Fruit fly (Drosophila melanogaster) whole organism, embryonic: ENCODE data around the gene Edg91.

Experiments used
- Adf1 ChIP-seq: fragments of 200-800 bp; sonication (Bioruptor generic); IDR thresholded peaks from 2 replicates; pipeline ENCODE4 v1.3.6; 2022; ENCODE audit warnings: missing biosample characterization, missing genetic modification characterization
- Bdp1 ChIP-seq: fragments of 200-800 bp; sonication (Bioruptor generic); optimal IDR thresholded peaks from 3 replicates; lab custom pipeline; 2016; ENCODE audit warnings: missing biosample characterization, missing genetic modification characterization
- C15 ChIP-seq: fragments of 200-800 bp; sonication (Bioruptor generic); IDR thresholded peaks from 3 replicates; pipeline ENCODE4 v1.3.6; 2022; ENCODE audit warnings: missing biosample characterization, missing genetic modification characterization
- CG10654 ChIP-seq: fragments of 200-800 bp; sonication (Bioruptor generic); optimal IDR thresholded peaks from 2 replicates; lab custom pipeline; 2016; ENCODE audit warnings: missing biosample characterization, missing genetic modification characterization
- CG13894 ChIP-seq: fragments of 200-800 bp; sonication (Bioruptor generic); optimal IDR thresholded peaks from 3 replicates; lab custom pipeline; 2018; ENCODE audit warnings: missing biosample characterization, mild to moderate bottlenecking, missing genetic modification characterization, moderate library complexity
- CG14014 ChIP-seq: fragments of 200-800 bp; sonication (Bioruptor generic); IDR thresholded peaks from 2 replicates; pipeline ENCODE4 v1.3.6; 2022; ENCODE audit warnings: missing biosample characterization, missing genetic modification characterization
- CG14441 ChIP-seq: fragments of 200-800 bp; sonication (Bioruptor generic); IDR thresholded peaks from 2 replicates; pipeline ENCODE4 v1.3.6; 2022; ENCODE audit warnings: missing biosample characterization, missing genetic modification characterization
- CG15514 ChIP-seq: fragments of 200-800 bp; sonication (Bioruptor generic); optimal IDR thresholded peaks from 3 replicates; lab custom pipeline; 2017; ENCODE audit warnings: missing biosample characterization, missing genetic modification characterization, mild to moderate bottlenecking, moderate library complexity, missing genetic modification reagents
- CG17186 ChIP-seq: fragments of 200-800 bp; sonication (Bioruptor generic); optimal IDR thresholded peaks from 3 replicates; lab custom pipeline; 2017; ENCODE audit warnings: missing biosample characterization, missing genetic modification reagents, missing genetic modification characterization
- CG17385 ChIP-seq: fragments of 200-800 bp; sonication (Bioruptor generic); optimal IDR thresholded peaks from 3 replicates; lab custom pipeline; 2018; ENCODE audit warnings: missing biosample characterization, mild to moderate bottlenecking, missing genetic modification characterization
- CG2199 ChIP-seq: fragments of 200-800 bp; sonication (Bioruptor generic); IDR thresholded peaks from 3 replicates; pipeline ENCODE4 v1.3.6; 2022; ENCODE audit warnings: missing biosample characterization, missing genetic modification characterization
- CG3847 ChIP-seq: fragments of 200-800 bp; sonication (Bioruptor generic); IDR thresholded peaks from 2 replicates; pipeline ENCODE4 v1.3.6; 2022; ENCODE audit warnings: missing biosample characterization, missing genetic modification characterization
- CG6175 ChIP-seq: fragments of 200-800 bp; sonication (Bioruptor generic); IDR thresholded peaks from 3 replicates; pipeline ENCODE4 v1.3.6; 2022; ENCODE audit warnings: missing biosample characterization, missing genetic modification characterization
- CG6654 ChIP-seq: fragments of 200-800 bp; sonication (Bioruptor generic); optimal IDR thresholded peaks from 2 replicates; lab custom pipeline; 2017; ENCODE audit warnings: missing biosample characterization, mild to moderate bottlenecking, missing genetic modification characterization
- CG6854 ChIP-seq: fragments of 200-800 bp; sonication (Bioruptor generic); optimal IDR thresholded peaks from 3 replicates; lab custom pipeline; 2017; ENCODE audit warnings: missing biosample characterization, mild to moderate bottlenecking, missing genetic modification characterization
- CkIIα-i1 ChIP-seq: fragments of 200-800 bp; sonication (Bioruptor generic); IDR thresholded peaks from 2 replicates; pipeline ENCODE4 v1.3.6; 2022; ENCODE audit warnings: missing biosample characterization, missing genetic modification characterization
- CoRest ChIP-seq: fragments of 200-800 bp; sonication (Bioruptor generic); optimal IDR thresholded peaks from 3 replicates; lab custom pipeline; 2018; ENCODE audit warnings: missing biosample characterization, mild to moderate bottlenecking, missing genetic modification characterization, moderate library complexity
- D19B ChIP-seq: fragments of 200-800 bp; sonication (Bioruptor generic); optimal IDR thresholded peaks from 2 replicates; lab custom pipeline; 2017; ENCODE audit warnings: missing biosample characterization, mild to moderate bottlenecking, missing genetic modification characterization
- Fer3 ChIP-seq: fragments of 200-800 bp; sonication (Bioruptor generic); optimal IDR thresholded peaks from 2 replicates; lab custom pipeline; 2018; ENCODE audit warnings: missing biosample characterization, mild to moderate bottlenecking, missing genetic modification characterization, moderate library complexity
- Gsc ChIP-seq: fragments of 200-800 bp; sonication (Bioruptor generic); IDR thresholded peaks from 2 replicates; pipeline ENCODE4 v1.3.6; 2022; ENCODE audit warnings: missing biosample characterization, missing genetic modification characterization
- HLH54F ChIP-seq: fragments of 200-800 bp; sonication (Bioruptor generic); optimal IDR thresholded peaks from 3 replicates; lab custom pipeline; 2016; ENCODE audit warnings: missing biosample characterization, missing genetic modification characterization
- HmgZ ChIP-seq: fragments of 200-800 bp; sonication (Bioruptor generic); optimal IDR thresholded peaks from 2 replicates; lab custom pipeline; 2018; ENCODE audit warnings: missing biosample characterization, mild to moderate bottlenecking, missing genetic modification characterization
- Hmr ChIP-seq: fragments of 200-800 bp; sonication (Bioruptor generic); optimal IDR thresholded peaks from 3 replicates; lab custom pipeline; 2017; ENCODE audit warnings: mild to moderate bottlenecking, missing biosample characterization, missing genetic modification reagents, missing genetic modification characterization
- Lim3 ChIP-seq: fragments of 200-800 bp; sonication (Bioruptor generic); IDR thresholded peaks from 2 replicates; pipeline ENCODE4 v1.3.6; 2022; ENCODE audit warnings: missing biosample characterization, missing genetic modification characterization
- NfI ChIP-seq: fragments of 200-800 bp; sonication (Bioruptor generic); optimal IDR thresholded peaks from 3 replicates; lab custom pipeline; 2018; ENCODE audit warnings: missing biosample characterization, mild to moderate bottlenecking, missing genetic modification characterization, moderate library complexity
- Oli ChIP-seq: fragments of 200-800 bp; sonication (Bioruptor generic); optimal IDR thresholded peaks from 2 replicates; lab custom pipeline; 2018; ENCODE audit warnings: missing biosample characterization, mild to moderate bottlenecking, missing genetic modification characterization, moderate library complexity
- Pdp1 ChIP-seq, 2 experiments: fragments of 200-800 bp; sonication (Bioruptor generic); optimal IDR thresholded peaks; 3 replicates each; lab custom pipeline; 2016; ENCODE audit warnings: missing biosample characterization in 2 of 2, missing genetic modification characterization in 2 of 2, mild to moderate bottlenecking in 1 of 2, moderate library complexity in 1 of 2
- Ptx1 ChIP-seq: fragments of 200-800 bp; sonication (Bioruptor generic); IDR thresholded peaks from 2 replicates; pipeline ENCODE4 v1.3.6; 2022; ENCODE audit warnings: missing biosample characterization, missing genetic modification characterization
- Rfx ChIP-seq: fragments of 200-800 bp; sonication (Bioruptor generic); IDR thresholded peaks from 2 replicates; pipeline ENCODE4 v1.3.6; 2022; ENCODE audit warnings: missing biosample characterization, missing genetic modification characterization
- Sry-β ChIP-seq: fragments of 200-800 bp; sonication (Bioruptor generic); optimal IDR thresholded peaks from 2 replicates; lab custom pipeline; 2018; ENCODE audit warnings: missing biosample characterization, mild to moderate bottlenecking, missing genetic modification characterization, moderate library complexity
- Tbp ChIP-seq: fragments of >200 bp; optimal IDR thresholded peaks from 2 replicates; lab custom pipeline; 2018; ENCODE audit warnings: missing biosample characterization, missing genetic modification characterization
- aop ChIP-seq: fragments of 200-800 bp; sonication (Bioruptor generic); IDR thresholded peaks from 2 replicates; pipeline ENCODE4 v1.3.6; 2022; ENCODE audit warnings: missing biosample characterization, missing genetic modification characterization
- ato ChIP-seq: fragments of 200-800 bp; sonication (Bioruptor generic); IDR thresholded peaks from 2 replicates; pipeline ENCODE4 v1.3.6; 2022; ENCODE audit warnings: missing biosample characterization, missing genetic modification characterization; ENCODE audit not compliant: partially characterized antibody
- dysf ChIP-seq: fragments of 200-800 bp; sonication (Bioruptor generic); IDR thresholded peaks from 3 replicates; pipeline ENCODE4 v1.3.6; 2022; ENCODE audit warnings: missing biosample characterization, missing genetic modification characterization
- gce ChIP-seq: fragments of 200-800 bp; sonication (Bioruptor generic); IDR thresholded peaks from 3 replicates; pipeline ENCODE4 v1.3.6; 2022; ENCODE audit warnings: missing biosample characterization, missing genetic modification characterization
- grn ChIP-seq: fragments of 200-800 bp; sonication (Bioruptor generic); optimal IDR thresholded peaks from 3 replicates; lab custom pipeline; 2017; ENCODE audit warnings: missing biosample characterization, missing genetic modification characterization
- hbn ChIP-seq: fragments of 200-800 bp; sonication (Bioruptor generic); IDR thresholded peaks from 2 replicates; pipeline ENCODE4 v1.3.6; 2022; ENCODE audit warnings: missing biosample characterization, missing genetic modification characterization; ENCODE audit not compliant: partially characterized antibody
- hth ChIP-seq: fragments of >200 bp; optimal IDR thresholded peaks from 2 replicates; lab custom pipeline; 2017; ENCODE audit warnings: inconsistent platforms
- jigr1 ChIP-seq: fragments of 200-800 bp; sonication (Bioruptor generic); IDR thresholded peaks from 3 replicates; pipeline ENCODE4 v1.3.6; 2022; ENCODE audit warnings: missing biosample characterization, missing genetic modification characterization
- lab ChIP-seq: fragments of 200-800 bp; sonication (Bioruptor generic); optimal IDR thresholded peaks from 3 replicates; lab custom pipeline; 2017; ENCODE audit warnings: missing biosample characterization, missing genetic modification characterization, mild to moderate bottlenecking, moderate library complexity, missing genetic modification reagents
- mirr ChIP-seq: fragments of 200-800 bp; sonication (Bioruptor generic); optimal IDR thresholded peaks from 3 replicates; lab custom pipeline; 2018; ENCODE audit warnings: missing biosample characterization, mild to moderate bottlenecking, missing genetic modification characterization
- pfk ChIP-seq: fragments of 200-800 bp; sonication (Bioruptor generic); optimal IDR thresholded peaks from 2 replicates; lab custom pipeline; 2018; ENCODE audit warnings: missing biosample characterization, mild to moderate bottlenecking, missing genetic modification characterization, moderate library complexity
- pros ChIP-seq: fragments of 200-800 bp; sonication (Bioruptor generic); optimal IDR thresholded peaks from 3 replicates; lab custom pipeline; 2019; ENCODE audit warnings: missing biosample characterization, mild to moderate bottlenecking, missing genetic modification characterization, moderate library complexity
- pzg ChIP-seq: fragments of 200-800 bp; sonication (Bioruptor generic); optimal IDR thresholded peaks from 3 replicates; lab custom pipeline; 2018; ENCODE audit warnings: missing biosample characterization, mild to moderate bottlenecking, missing genetic modification characterization, moderate library complexity
- salm ChIP-seq: fragments of 200-800 bp; sonication (Bioruptor generic); optimal IDR thresholded peaks from 2 replicates; lab custom pipeline; 2018; ENCODE audit warnings: missing biosample characterization, mild to moderate bottlenecking, missing genetic modification characterization
- ssp ChIP-seq: fragments of 200-800 bp; sonication (Bioruptor generic); IDR thresholded peaks from 2 replicates; pipeline ENCODE4 v1.3.6; 2022; ENCODE audit warnings: missing biosample characterization, missing genetic modification characterization
- twi ChIP-seq: fragments of 200-800 bp; optimal IDR thresholded peaks from 2 replicates; lab custom pipeline; 2019; ENCODE audit warnings: missing biosample characterization, mild to moderate bottlenecking, missing genetic modification characterization, moderate library complexity
- wor ChIP-seq: fragments of 200-800 bp; sonication (Bioruptor generic); IDR thresholded peaks from 2 replicates; pipeline ENCODE4 v1.3.6; 2022; ENCODE audit warnings: missing biosample characterization, missing genetic modification characterization
- zen2 ChIP-seq: fragments of 200-800 bp; sonication (Bioruptor generic); IDR thresholded peaks from 3 replicates; pipeline ENCODE4 v1.3.6; 2022; ENCODE audit warnings: missing biosample characterization, missing genetic modification characterization; ENCODE audit not compliant: partially characterized antibody
- zf30C ChIP-seq: fragments of 200-800 bp; sonication (Bioruptor generic); optimal IDR thresholded peaks from 3 replicates; lab custom pipeline; 2018; ENCODE audit warnings: missing biosample characterization, mild to moderate bottlenecking, missing genetic modification characterization

The Edg91 gene

DNA sequence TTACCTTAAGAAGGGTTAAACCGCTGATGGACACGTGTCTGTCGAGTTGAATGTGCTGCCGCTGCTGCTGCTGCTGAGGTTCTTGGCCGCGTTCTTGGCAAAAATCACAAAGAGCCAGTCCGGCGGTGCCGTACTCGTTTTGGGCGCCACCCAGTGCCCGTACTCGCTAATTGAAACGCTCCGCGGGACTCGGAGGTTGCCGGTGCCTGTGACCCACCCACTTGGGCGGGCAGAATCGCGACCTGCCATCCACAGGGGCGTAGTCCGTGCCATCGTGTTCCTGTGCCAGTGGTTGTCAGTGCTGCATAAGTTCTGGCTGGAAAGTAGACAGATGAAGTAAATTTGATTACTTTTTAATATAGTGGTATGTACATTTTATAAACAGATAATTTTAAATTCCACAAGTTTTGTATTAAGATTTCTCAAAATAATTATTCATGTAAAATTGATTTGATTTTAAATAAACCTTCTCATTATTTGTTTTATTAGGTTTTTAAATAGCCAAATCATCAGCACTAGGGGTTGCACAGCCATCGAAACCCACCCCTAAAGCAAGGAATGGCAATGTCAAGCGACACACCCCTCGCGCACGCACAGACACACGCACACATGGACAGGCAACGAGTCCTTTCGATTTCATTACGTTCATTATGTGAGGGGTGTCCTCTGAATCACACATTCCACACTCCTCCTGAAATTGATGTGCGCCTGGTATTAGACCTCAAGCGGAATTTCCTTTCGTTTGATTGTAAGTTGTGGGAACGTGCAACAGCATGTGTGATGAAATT lies 6.2 kb downstream of the Edg91 start (continued):
- TF ChIP-seq CkIIα-i1 (GFP tag; lab: Robert Waterston, UW), result no peak
- no peak for TF ChIP-seq CG3847 (GFP tag; lab: Robert Waterston, UW)
- peak; percentile 40 for TF ChIP-seq lab (GFP tag; lab: Kevin White, UChicago)
- TF ChIP-seq dysf (GFP tag; lab: Robert Waterston, UW), result peak; percentile 15; the same call in 1 of the 3 replicates
- no peak for TF ChIP-seq Rfx
- TF ChIP-seq twi, result peak; percentile 52
- 0 out of 3 replicates have a peak, but pooled peaks have one; percentile 19 for TF ChIP-seq zen2
- no peak for TF ChIP-seq HLH54F (GFP tag; lab: Kevin White, UChicago)
- no peak for TF ChIP-seq CG17186 (GFP tag; lab: Kevin White, UChicago)
- no peak for TF ChIP-seq D19B
- no peak for TF ChIP-seq CG15514 (GFP tag; lab: Kevin White, UChicago)
- no peak for TF ChIP-seq Gsc
- no peak for TF ChIP-seq CG6854 (GFP tag; lab: Kevin White, UChicago)
- no peak for TF ChIP-seq CG6654 (GFP tag; lab: Kevin White, UChicago)
- TF ChIP-seq Fer3 (tag; lab: Kevin White, UChicago), result no peak
- no peak for TF ChIP-seq HmgZ (tag; lab: Kevin White, UChicago)
- peak; percentile 6 for TF ChIP-seq CG17385 (GFP tag; lab: Kevin White, UChicago)
- TF ChIP-seq NfI (GFP tag; lab: Kevin White, UChicago), result no peak
- peak; percentile 32; the same call in 1 of the 2 replicates for TF ChIP-seq wor
- no peak for TF ChIP-seq jigr1 (GFP tag; lab: Robert Waterston, UW)
- no peak for TF ChIP-seq zf30C (GFP tag; lab: Kevin White, UChicago)
- TF ChIP-seq CG14014, result no peak
- TF ChIP-seq Bdp1, result no peak
- TF ChIP-seq salm (tag; lab: Kevin White, UChicago), result no peak
- TF ChIP-seq Hmr (GFP tag; lab: Kevin White, UChicago), result peak; percentile 50
- TF ChIP-seq CG6175 (GFP tag; lab: Robert Waterston, UW), result no peak
- TF ChIP-seq grn, result no peak
- TF ChIP-seq CG14441, result no peak
- no peak for TF ChIP-seq aop
- no peak for TF ChIP-seq Pdp1 (GFP tag; optimal IDR thresholded peaks at IDR 0.05; lab: Kevin White, UChicago)
- TF ChIP-seq Lim3 (GFP tag; lab: Robert Waterston, UW), result no peak
- no peak for TF ChIP-seq pfk (GFP tag; lab: Kevin White, UChicago)
- TF ChIP-seq Tbp (GFP tag; lab: Kevin White, UChicago), result peak; percentile 38
- peak; percentile 84 for TF ChIP-seq pros
- TF ChIP-seq CoRest (tag; lab: Kevin White, UChicago), result peak; percentile 38
- TF ChIP-seq Sry-β (GFP tag; lab: Kevin White, UChicago), result peak; percentile 94
- no peak for TF ChIP-seq gce (GFP tag; lab: Robert Waterston, UW)
- no peak for TF ChIP-seq mirr (GFP tag; lab: Kevin White, UChicago)
- no peak for TF ChIP-seq CG2199 (GFP tag; lab: Robert Waterston, UW)
- TF ChIP-seq ato, result no peak
- TF ChIP-seq ssp (GFP tag; lab: Robert Waterston, UW), result no peak
- peak; percentile 8 for TF ChIP-seq Oli (tag; lab: Kevin White, UChicago)
- peak; percentile 5 for TF ChIP-seq Adf1 (GFP tag; lab: Robert Waterston, UW)
- TF ChIP-seq Ptx1 (GFP tag; lab: Robert Waterston, UW), result no peak
- no peak for TF ChIP-seq CG10654 (GFP tag; lab: Kevin White, UChicago)
- TF ChIP-seq pzg (GFP tag; lab: Kevin White, UChicago), result no peak
- no peak for TF ChIP-seq CG13894 (tag; lab: Kevin White, UChicago)
- TF ChIP-seq C15 (GFP tag; lab: Robert Waterston, UW), result no peak
- no peak for TF ChIP-seq hbn
- no peak for TF ChIP-seq hth
